Fruit fly (Drosophila melanogaster) whole organism, adult: ENCODE measurements around the gene CG10949.

ENCODE experiments used
- CG12768 ChIP-seq: fragments of 200-800 bp; sonication (Bioruptor generic); optimal IDR thresholded peaks from 2 replicates; lab custom pipeline; 2017; ENCODE audit warnings: missing biosample characterization, missing genetic modification characterization, mild to moderate bottlenecking, moderate library complexity, missing genetic modification reagents
- CG14711 ChIP-seq: fragments of 200-800 bp; sonication (Bioruptor generic); optimal IDR thresholded peaks from 2 replicates; lab custom pipeline; 2018; ENCODE audit warnings: missing biosample characterization, mild to moderate bottlenecking, missing genetic modification characterization, moderate library complexity
- CG1620 ChIP-seq: fragments of 200-800 bp; sonication (Bioruptor generic); optimal IDR thresholded peaks from 2 replicates; lab custom pipeline; 2016; ENCODE audit warnings: missing biosample characterization, missing genetic modification characterization
- CG7045 ChIP-seq: fragments of 200-800 bp; sonication (Bioruptor generic); optimal IDR thresholded peaks from 2 replicates; lab custom pipeline; 2017; ENCODE audit warnings: missing biosample characterization, mild to moderate bottlenecking, missing genetic modification characterization
- CG7101 ChIP-seq: fragments of 200-800 bp; sonication (Bioruptor generic); optimal IDR thresholded peaks from 2 replicates; lab custom pipeline; 2018; ENCODE audit warnings: missing biosample characterization, mild to moderate bottlenecking, missing genetic modification characterization, moderate library complexity
- Crg-1 ChIP-seq: fragments of 200-800 bp; sonication (Bioruptor generic); optimal IDR thresholded peaks from 2 replicates; lab custom pipeline; 2016; ENCODE audit warnings: missing biosample characterization, missing genetic modification characterization
- Hr96 ChIP-seq: fragments of 200-800 bp; sonication (Bioruptor generic); optimal IDR thresholded peaks from 2 replicates; lab custom pipeline; 2016; ENCODE audit warnings: missing biosample characterization, missing genetic modification characterization
- Mnt ChIP-seq: fragments of 200-800 bp; sonication (Bioruptor generic); optimal IDR thresholded peaks from 2 replicates; lab custom pipeline; 2016; ENCODE audit warnings: missing biosample characterization, mild to moderate bottlenecking, missing genetic modification characterization
- bab1 ChIP-seq: fragments of 200-800 bp; sonication (Bioruptor generic); optimal IDR thresholded peaks from 3 replicates; lab custom pipeline; 2019; ENCODE audit warnings: missing biosample characterization, mild to moderate bottlenecking, missing genetic modification characterization, moderate library complexity
- cnc ChIP-seq, 2 experiments: fragments of >200 bp; optimal IDR thresholded peaks; 2 replicates each; lab custom pipeline; 2017
- kay ChIP-seq: fragments of 200-800 bp; sonication (Bioruptor generic); peaks from one replicate; lab custom pipeline; 2016; ENCODE audit warnings: missing biosample characterization, missing genetic modification characterization, borderline replicate concordance
- toe ChIP-seq: fragments of 200-800 bp; sonication (Bioruptor generic); optimal IDR thresholded peaks from 2 replicates; lab custom pipeline; 2016; ENCODE audit warnings: missing biosample characterization, missing genetic modification characterization

dm6 chr2L:20428382-20428755, 11.7 kb upstream of the CG10949 start:
- TF ChIP-seq CG14711 (tag; lab: Kevin White, UChicago) (no peak), cnc (optimal IDR thresholded peaks at IDR 0.05; lab: Kevin White, UChicago) (no peak), CG7101 (tag; lab: Kevin White, UChicago) (no peak), CG7045 (GFP tag; lab: Kevin White, UChicago) (no peak), Mnt (GFP tag; lab: Kevin White, UChicago) (no peak), CG1620 (no peak), CG12768 (no peak), toe (GFP tag; lab: Kevin White, UChicago) (no peak), kay (GFP tag; lab: Kevin White, UChicago) (no peak), Crg-1 (GFP tag; lab: Kevin White, UChicago) (no peak), bab1 (GFP tag; lab: Kevin White, UChicago) (no peak), Hr96 (no peak)
